Fruit fly (Drosophila melanogaster): ENCODE data around the gene CG9213.

CG9213 gene

DNA sequence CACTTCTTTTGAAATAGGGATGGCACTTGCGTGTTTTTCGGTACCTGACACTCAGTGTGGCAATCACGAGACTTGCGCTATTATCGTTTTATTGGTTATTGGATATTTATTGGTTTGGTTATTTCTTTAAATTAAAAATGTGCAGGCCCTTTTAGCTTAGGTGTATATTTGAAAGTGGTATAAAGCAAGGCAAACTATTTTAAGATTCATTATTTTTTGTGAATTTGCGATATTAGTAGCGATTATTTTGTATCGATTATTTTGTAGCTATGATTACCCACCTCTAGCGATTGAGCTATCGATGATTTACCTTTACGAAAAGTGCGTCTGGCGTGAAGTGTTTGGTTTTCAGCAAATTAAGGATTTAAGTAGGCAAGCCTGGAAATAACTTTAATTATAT, 8.5 kb upstream of the CG9213 start, which contains the start of the genes CG9215 and CG8097 (continued):
- peak; percentile 18 for TF ChIP-seq az2 (GFP tag; optimal IDR thresholded peaks at IDR 0.05)
- TF ChIP-seq CG13296 (GFP tag; optimal IDR thresholded peaks at IDR 0.05): no peak
- TF ChIP-seq Atf6 (GFP tag; IDR thresholded peaks at IDR 0.05): 0 out of 2 replicates have a peak, but pooled peaks have one; percentile 38
- peak; percentile 87 for TF ChIP-seq CG6791 (GFP tag; IDR thresholded peaks at IDR 0.05; ENCODE audit: partially characterized antibody)
- peak; percentile 8 for TF ChIP-seq CG18011 (GFP tag; optimal IDR thresholded peaks at IDR 0.05)
- peak; percentile 96 for TF ChIP-seq BEAF-32 (GFP tag; optimal IDR thresholded peaks at IDR 0.05)
- peak; percentile 11 for TF ChIP-seq CG13775 (GFP tag; optimal IDR thresholded peaks at IDR 0.05)
- peak; percentile 32 for TF ChIP-seq CG10979 (tag; optimal IDR thresholded peaks at IDR 0.05)
- TF ChIP-seq CG10654 (GFP tag; optimal IDR thresholded peaks at IDR 0.05): peak; percentile 12
- TF ChIP-seq hbn (GFP tag; IDR thresholded peaks at IDR 0.05; ENCODE audit: partially characterized antibody): peak; percentile 97
- peak; percentile 59 for TF ChIP-seq HLH54F (GFP tag; optimal IDR thresholded peaks at IDR 0.05)
- peak; percentile 84 for TF ChIP-seq row (GFP tag; IDR thresholded peaks at IDR 0.05)
- peak; percentile 28 for TF ChIP-seq ewg (GFP tag; optimal IDR thresholded peaks at IDR 0.05)
- TF ChIP-seq CG3838 (GFP tag; optimal IDR thresholded peaks at IDR 0.05): no peak
- peak in 1 of 3 experiments; percentile 34 for TF ChIP-seq lola (GFP tag; optimal IDR thresholded peaks at IDR 0.05)
- peak; percentile 61 for TF ChIP-seq nmo (GFP tag; optimal IDR thresholded peaks at IDR 0.05)
- no peak for TF ChIP-seq PHDP (tag; optimal IDR thresholded peaks at IDR 0.05)
- TF ChIP-seq dpn (GFP tag; optimal IDR thresholded peaks at IDR 0.05): peak; percentile 14 to 58
- peak; percentile 88 for TF ChIP-seq sens (GFP tag)
- peak; percentile 65 for TF ChIP-seq Hsf (GFP tag; optimal IDR thresholded peaks at IDR 0.05)
- TF ChIP-seq CrebB (tag; optimal IDR thresholded peaks at IDR 0.05): no peak
- peak; percentile 82 for TF ChIP-seq CG7963 (GFP tag; IDR thresholded peaks at IDR 0.05; ENCODE audit: partially characterized antibody)
- peak; percentile 12 for TF ChIP-seq CG1233 (GFP tag; optimal IDR thresholded peaks at IDR 0.05)
- TF ChIP-seq CG2202 (tag; optimal IDR thresholded peaks at IDR 0.05): no peak
- TF ChIP-seq CTCF (GFP tag; optimal IDR thresholded peaks at IDR 0.05): peak; percentile 26
- TF ChIP-seq CG15479 (GFP tag; optimal IDR thresholded peaks at IDR 0.05): peak; percentile 9
- peak; percentile 81 for TF ChIP-seq CG3995 (GFP tag; optimal IDR thresholded peaks at IDR 0.05)
- TF ChIP-seq CG17829 (tag; optimal IDR thresholded peaks at IDR 0.05): peak; percentile 55
- TF ChIP-seq CG9215 (GFP tag; IDR thresholded peaks at IDR 0.05): peak; percentile 74
- TF ChIP-seq dm (GFP tag; optimal IDR thresholded peaks at IDR 0.05): peak; percentile 63
- peak; percentile 96 for TF ChIP-seq sna (GFP tag; IDR thresholded peaks at IDR 0.05; ENCODE audit: partially characterized antibody)
- TF ChIP-seq tin (GFP tag; optimal IDR thresholded peaks at IDR 0.05): peak; percentile 6
- peak; percentile 61 for TF ChIP-seq MBD-R2 (GFP tag; IDR thresholded peaks at IDR 0.05)
- TF ChIP-seq Ptx1 (GFP tag; IDR thresholded peaks at IDR 0.05): peak; percentile 25; the same call in 1 of the 2 replicates
- peak; percentile 62 for TF ChIP-seq CG2120 (GFP tag; optimal IDR thresholded peaks at IDR 0.05)
- TF ChIP-seq cwo (GFP tag; optimal IDR thresholded peaks at IDR 0.05): no peak
- TF ChIP-seq CG8924 (tag; optimal IDR thresholded peaks at IDR 0.05): peak; percentile 27
- no peak for TF ChIP-seq tx (GFP tag; optimal IDR thresholded peaks at IDR 0.05)
- peak; percentile 37 for TF ChIP-seq CG10543 (GFP tag; optimal IDR thresholded peaks at IDR 0.05)
- peak; percentile 64 for TF ChIP-seq E2f2 (GFP tag; IDR thresholded peaks at IDR 0.05)
- TF ChIP-seq CG9876 (GFP tag; optimal IDR thresholded peaks at IDR 0.05): peak; percentile 4
- TF ChIP-seq Fer2 (tag; optimal IDR thresholded peaks at IDR 0.05): no peak
- TF ChIP-seq CG18476 (GFP tag; optimal IDR thresholded peaks at IDR 0.05): peak; percentile 1
- peak; percentile 33 for TF ChIP-seq CG15696 (tag; optimal IDR thresholded peaks at IDR 0.05)
- peak; percentile 25 for TF ChIP-seq CG1792 (GFP tag; optimal IDR thresholded peaks at IDR 0.05)
- TF ChIP-seq CG13624 (GFP tag; optimal IDR thresholded peaks at IDR 0.05): peak; percentile 47
- TF ChIP-seq CG14860 (GFP tag; IDR thresholded peaks at IDR 0.05; ENCODE audit: partially characterized antibody): peak; percentile 96
- peak; percentile 95 for TF ChIP-seq inv (GFP tag; IDR thresholded peaks at IDR 0.05; ENCODE audit: partially characterized antibody)
- TF ChIP-seq gfzf (GFP tag; optimal IDR thresholded peaks at IDR 0.05): peak; percentile 36
- peak; percentile 30 for TF ChIP-seq ind (GFP tag; optimal IDR thresholded peaks at IDR 0.05)
